Worm (Caenorhabditis elegans): ENCODE results near the gene F29A7.3.

F29A7.3 gene

DNA sequence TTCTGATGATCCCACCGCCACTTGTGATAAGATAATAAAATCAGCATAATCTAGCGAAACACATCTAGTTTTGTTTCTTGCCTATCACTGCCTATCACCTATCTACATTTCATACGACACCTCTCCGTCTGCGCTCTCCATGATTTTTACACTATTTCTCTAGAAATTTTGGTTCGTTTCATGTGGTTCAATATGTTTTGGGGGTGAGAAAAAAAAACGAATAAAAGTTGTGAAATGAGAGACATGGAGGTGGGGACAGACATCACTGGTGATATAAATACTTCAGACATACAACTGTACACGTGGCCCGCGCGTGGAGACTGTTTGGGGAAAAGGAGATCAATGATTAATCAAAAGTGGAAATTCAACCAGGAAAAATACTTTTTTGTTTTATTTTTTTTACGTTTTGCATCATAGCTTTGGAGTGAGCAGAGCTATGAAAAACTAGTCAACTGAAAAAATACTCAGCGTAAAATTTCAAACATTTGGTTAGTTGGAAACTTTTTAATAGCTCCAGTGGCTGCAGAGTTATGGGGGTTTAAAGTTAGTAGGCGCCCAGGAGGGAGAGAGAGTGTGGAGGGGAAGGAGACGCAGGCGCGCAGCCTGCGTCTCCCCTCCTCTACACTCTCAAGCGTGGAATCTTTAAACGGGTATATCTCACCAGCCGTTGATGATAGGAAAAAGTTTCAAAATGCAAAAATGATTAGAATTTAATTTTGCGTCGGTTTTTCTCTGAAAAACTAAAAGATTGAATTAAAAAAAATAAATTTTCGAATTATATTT is 49.9 kb downstream of the F29A7.3 start:
- TF ChIP-seq lin-13 (tag; optimal IDR thresholded peaks at IDR 0.05) (no peak), ces-1 (GFP tag; optimal IDR thresholded peaks at IDR 0.05) (no peak), mab-5 (tag; optimal IDR thresholded peaks at IDR 0.05) (no peak), ztf-11 (tag; optimal IDR thresholded peaks at IDR 0.05) (no peak), mls-2 (tag; optimal IDR thresholded peaks at IDR 0.05) (no peak), sptf-1 (tag; optimal IDR thresholded peaks at IDR 0.05) (no peak), drap-1 (GFP tag; optimal IDR thresholded peaks at IDR 0.05) (no peak), unc-62 (GFP tag; optimal IDR thresholded peaks at IDR 0.05) (no peak), ceh-39 (tag; optimal IDR thresholded peaks at IDR 0.05) (no peak), nhr-237 (tag; optimal IDR thresholded peaks at IDR 0.05) (no peak), nhr-76 (tag; optimal IDR thresholded peaks at IDR 0.05) (no peak), M03D4.4 (tag; optimal IDR thresholded peaks at IDR 0.05) (no peak), nhr-28 (tag; optimal IDR thresholded peaks at IDR 0.05) (no peak), flh-1 (GFP tag; optimal IDR thresholded peaks at IDR 0.05) (no peak), tbx-8 (GFP tag; optimal IDR thresholded peaks at IDR 0.05) (no peak), unc-120 (tag; optimal IDR thresholded peaks at IDR 0.05; ENCODE audit: poor library complexity, severe bottlenecking) (no peak), ham-2 (GFP tag; optimal IDR thresholded peaks at IDR 0.05) (no peak)
